Fruit fly (Drosophila melanogaster) whole organism, embryonic: Measurements from ENCODE around the gene Snx1.

Experiments used
- ATbp ChIP-seq: fragments of 200-800 bp; sonication (Bioruptor generic); optimal IDR thresholded peaks from 2 replicates; lab custom pipeline; 2017; ENCODE audit warnings: missing biosample characterization, mild to moderate bottlenecking, missing genetic modification characterization, missing genetic modification reagents
- Antp ChIP-seq: fragments of 200-800 bp; sonication (Bioruptor generic); optimal IDR thresholded peaks from 3 replicates; lab custom pipeline; 2016; ENCODE audit warnings: missing biosample characterization, missing genetic modification characterization
- BEAF-32 ChIP-seq: fragments of 200-800 bp; sonication (Bioruptor generic); optimal IDR thresholded peaks from 3 replicates; lab custom pipeline; 2017; ENCODE audit warnings: missing biosample characterization, missing genetic modification characterization, mild to moderate bottlenecking, moderate library complexity, missing genetic modification reagents
- CG10654 ChIP-seq: fragments of 200-800 bp; sonication (Bioruptor generic); optimal IDR thresholded peaks from 2 replicates; lab custom pipeline; 2016; ENCODE audit warnings: missing biosample characterization, missing genetic modification characterization
- CG11093 ChIP-seq: fragments of 200-800 bp; sonication (Bioruptor generic); IDR thresholded peaks from 3 replicates; pipeline ENCODE4 v1.3.6; 2022; ENCODE audit warnings: missing biosample characterization, missing genetic modification characterization
- CG12744 ChIP-seq: fragments of 200-800 bp; sonication (Bioruptor generic); optimal IDR thresholded peaks from 2 replicates; lab custom pipeline; 2016; ENCODE audit warnings: missing biosample characterization, missing genetic modification characterization
- CG13123 ChIP-seq: fragments of 200-800 bp; sonication (Bioruptor generic); optimal IDR thresholded peaks from 2 replicates; lab custom pipeline; 2016; ENCODE audit warnings: missing biosample characterization, missing genetic modification characterization
- CG13624 ChIP-seq: fragments of 200-800 bp; sonication (Bioruptor generic); optimal IDR thresholded peaks from 2 replicates; lab custom pipeline; 2016; ENCODE audit warnings: missing biosample characterization, missing genetic modification characterization
- CG13775 ChIP-seq: fragments of 200-800 bp; sonication (Bioruptor generic); optimal IDR thresholded peaks from 3 replicates; lab custom pipeline; 2017; ENCODE audit warnings: missing biosample characterization, mild to moderate bottlenecking, missing genetic modification characterization
- CG16863 ChIP-seq: fragments of 200-800 bp; sonication (Bioruptor generic); optimal IDR thresholded peaks from 3 replicates; lab custom pipeline; 2016; ENCODE audit warnings: missing biosample characterization, missing genetic modification characterization
- CG18262 ChIP-seq: fragments of 200-800 bp; optimal IDR thresholded peaks from 3 replicates; lab custom pipeline; 2019; ENCODE audit warnings: missing biosample characterization, mild to moderate bottlenecking, missing genetic modification characterization, moderate library complexity
- CG33557 ChIP-seq: fragments of 200-800 bp; sonication (Bioruptor generic); optimal IDR thresholded peaks from 2 replicates; lab custom pipeline; 2019; ENCODE audit warnings: missing biosample characterization, mild to moderate bottlenecking, missing genetic modification characterization, moderate library complexity
- CG3407 ChIP-seq: fragments of 200-800 bp; sonication (Bioruptor generic); optimal IDR thresholded peaks from 2 replicates; lab custom pipeline; 2018; ENCODE audit warnings: missing biosample characterization, mild to moderate bottlenecking, missing genetic modification characterization
- CG34224 ChIP-seq: fragments of 200-800 bp; sonication (Bioruptor generic); IDR thresholded peaks from 3 replicates; pipeline ENCODE4 v1.3.6; 2022; ENCODE audit warnings: missing biosample characterization, missing genetic modification characterization; ENCODE audit not compliant: partially characterized antibody
- CG3847 ChIP-seq: fragments of 200-800 bp; sonication (Bioruptor generic); IDR thresholded peaks from 2 replicates; pipeline ENCODE4 v1.3.6; 2022; ENCODE audit warnings: missing biosample characterization, missing genetic modification characterization
- CG4424 ChIP-seq: fragments of 200-800 bp; sonication (Bioruptor generic); optimal IDR thresholded peaks from 3 replicates; lab custom pipeline; 2016; ENCODE audit warnings: missing biosample characterization, missing genetic modification characterization
- CG4730 ChIP-seq: fragments of 200-800 bp; sonication (Bioruptor generic); IDR thresholded peaks from 2 replicates; pipeline ENCODE4 v1.3.6; 2022; ENCODE audit warnings: missing biosample characterization, missing genetic modification characterization
- CG6854 ChIP-seq: fragments of 200-800 bp; sonication (Bioruptor generic); optimal IDR thresholded peaks from 3 replicates; lab custom pipeline; 2017; ENCODE audit warnings: missing biosample characterization, mild to moderate bottlenecking, missing genetic modification characterization
- CG8944 ChIP-seq: fragments of 200-800 bp; sonication (Bioruptor generic); optimal IDR thresholded peaks from 3 replicates; lab custom pipeline; 2016; ENCODE audit warnings: missing biosample characterization, missing genetic modification characterization
- CG9609 ChIP-seq: fragments of 200-800 bp; sonication (Bioruptor generic); optimal IDR thresholded peaks from 3 replicates; lab custom pipeline; 2016; ENCODE audit warnings: missing biosample characterization, missing genetic modification characterization
- CG9932 ChIP-seq: fragments of 200-800 bp; sonication (Bioruptor generic); IDR thresholded peaks from 2 replicates; pipeline ENCODE4 v1.3.6; 2022; ENCODE audit warnings: missing biosample characterization, missing genetic modification characterization
- D19B ChIP-seq: fragments of 200-800 bp; sonication (Bioruptor generic); optimal IDR thresholded peaks from 2 replicates; lab custom pipeline; 2017; ENCODE audit warnings: missing biosample characterization, mild to moderate bottlenecking, missing genetic modification characterization
- Fer3 ChIP-seq: fragments of 200-800 bp; sonication (Bioruptor generic); optimal IDR thresholded peaks from 2 replicates; lab custom pipeline; 2018; ENCODE audit warnings: missing biosample characterization, mild to moderate bottlenecking, missing genetic modification characterization, moderate library complexity
- HmgD ChIP-seq: fragments of 200-800 bp; sonication (Bioruptor generic); optimal IDR thresholded peaks from 3 replicates; lab custom pipeline; 2016; ENCODE audit warnings: missing biosample characterization, missing genetic modification characterization
- Hr78 ChIP-seq, 2 experiments: fragments of 200-800 bp in 1 of 2; fragments of >200 bp in 1 of 2; sonication (Bioruptor generic) in 1 of 2; optimal IDR thresholded peaks; 2 replicates each; lab custom pipeline; 2017 to 2019; ENCODE audit warnings: missing biosample characterization in 2 of 2, missing genetic modification characterization in 2 of 2, mild to moderate bottlenecking in 1 of 2, moderate library complexity in 1 of 2
- Med ChIP-seq: fragments of 200-800 bp; sonication (Bioruptor generic); peaks from one replicate; lab custom pipeline; 2016; ENCODE audit warnings: missing biosample characterization, missing genetic modification characterization, mild to moderate bottlenecking, inconsistent platforms, moderate library complexity
- Mrtf ChIP-seq: fragments of 200-800 bp; sonication (Bioruptor generic); IDR thresholded peaks from 3 replicates; pipeline ENCODE4 v1.3.6; 2022; ENCODE audit warnings: missing biosample characterization, missing genetic modification characterization
- NC2α ChIP-seq: fragments of 200-800 bp; sonication (Bioruptor generic); optimal IDR thresholded peaks from 2 replicates; lab custom pipeline; 2016; ENCODE audit warnings: missing biosample characterization, missing genetic modification characterization
- Tbp ChIP-seq: fragments of >200 bp; optimal IDR thresholded peaks from 2 replicates; lab custom pipeline; 2018; ENCODE audit warnings: missing biosample characterization, missing genetic modification characterization
- aop ChIP-seq: fragments of 200-800 bp; sonication (Bioruptor generic); IDR thresholded peaks from 2 replicates; pipeline ENCODE4 v1.3.6; 2022; ENCODE audit warnings: missing biosample characterization, missing genetic modification characterization
- ase ChIP-seq: fragments of 200-800 bp; sonication (Bioruptor generic); IDR thresholded peaks from 3 replicates; pipeline ENCODE4 v1.3.6; 2022; ENCODE audit warnings: missing biosample characterization, missing genetic modification characterization
- ato ChIP-seq: fragments of 200-800 bp; sonication (Bioruptor generic); IDR thresholded peaks from 2 replicates; pipeline ENCODE4 v1.3.6; 2022; ENCODE audit warnings: missing biosample characterization, missing genetic modification characterization; ENCODE audit not compliant: partially characterized antibody
- bab2 ChIP-seq: fragments of 200-800 bp; sonication (Bioruptor generic); optimal IDR thresholded peaks from 2 replicates; lab custom pipeline; 2016; ENCODE audit warnings: missing biosample characterization, missing genetic modification characterization
- dm ChIP-seq: fragments of 200-800 bp; sonication (Bioruptor generic); optimal IDR thresholded peaks from 3 replicates; lab custom pipeline; 2016; ENCODE audit warnings: missing biosample characterization, missing genetic modification characterization
- dmrt11E ChIP-seq: fragments of 200-800 bp; sonication (Bioruptor generic); optimal IDR thresholded peaks from 3 replicates; lab custom pipeline; 2018; ENCODE audit warnings: missing biosample characterization, mild to moderate bottlenecking, missing genetic modification characterization, moderate library complexity
- fu2 ChIP-seq: fragments of 200-800 bp; sonication (Bioruptor generic); optimal IDR thresholded peaks from 2 replicates; lab custom pipeline; 2016; ENCODE audit warnings: missing biosample characterization, missing genetic modification characterization
- gsb ChIP-seq: fragments of 200-800 bp; sonication (Bioruptor generic); IDR thresholded peaks from 2 replicates; pipeline ENCODE4 v1.3.6; 2022; ENCODE audit warnings: missing biosample characterization, missing genetic modification characterization
- gt ChIP-seq: fragments of 200-800 bp; sonication (Bioruptor generic); IDR thresholded peaks from 2 replicates; pipeline ENCODE4 v1.3.6; 2022; ENCODE audit warnings: missing biosample characterization, missing genetic modification characterization
- lola ChIP-seq, 3 experiments: fragments of >200 bp in 2 of 3; fragments of 200-800 bp in 1 of 3; sonication (Bioruptor generic) in 1 of 3; optimal IDR thresholded peaks; 2 replicates each; lab custom pipeline; 2017 to 2019; ENCODE audit warnings: missing biosample characterization in 3 of 3, missing genetic modification characterization in 3 of 3, mild to moderate bottlenecking in 1 of 3, moderate library complexity in 1 of 3
- maf-S ChIP-seq: fragments of 200-800 bp; sonication (Bioruptor generic); optimal IDR thresholded peaks from 2 replicates; lab custom pipeline; 2016; ENCODE audit warnings: missing biosample characterization, missing genetic modification characterization
- mam ChIP-seq: fragments of 200-800 bp; sonication (Bioruptor generic); optimal IDR thresholded peaks from 3 replicates; lab custom pipeline; 2016; ENCODE audit warnings: missing biosample characterization, missing genetic modification characterization
- nau ChIP-seq: fragments of 200-800 bp; sonication (Bioruptor generic); optimal IDR thresholded peaks from 3 replicates; lab custom pipeline; 2017; ENCODE audit warnings: missing biosample characterization, mild to moderate bottlenecking, missing genetic modification characterization, missing genetic modification reagents
- nerfin-2 ChIP-seq: fragments of 200-800 bp; sonication (Bioruptor generic); IDR thresholded peaks from 2 replicates; pipeline ENCODE4 v1.3.6; 2022; ENCODE audit warnings: missing biosample characterization, missing genetic modification characterization; ENCODE audit not compliant: partially characterized antibody
- phol ChIP-seq: fragments of 200-800 bp; sonication (Bioruptor generic); optimal IDR thresholded peaks from 3 replicates; lab custom pipeline; 2018; ENCODE audit warnings: missing biosample characterization, mild to moderate bottlenecking, missing genetic modification characterization, moderate library complexity
- pum ChIP-seq: fragments of 200-800 bp; sonication (Bioruptor generic); optimal IDR thresholded peaks from 2 replicates; lab custom pipeline; 2016; ENCODE audit warnings: missing biosample characterization, missing genetic modification characterization
- rib ChIP-seq: fragments of 200-800 bp; sonication (Bioruptor generic); IDR thresholded peaks from 2 replicates; pipeline ENCODE4 v1.3.6; 2022; ENCODE audit warnings: missing biosample characterization, missing genetic modification characterization
- stc ChIP-seq: fragments of 200-800 bp; sonication (Bioruptor generic); IDR thresholded peaks from 2 replicates; pipeline ENCODE4 v1.3.6; 2022; ENCODE audit warnings: missing biosample characterization, missing genetic modification characterization
- tap ChIP-seq: fragments of 200-800 bp; optimal IDR thresholded peaks from 3 replicates; lab custom pipeline; 2019; ENCODE audit warnings: missing biosample characterization, mild to moderate bottlenecking, missing genetic modification characterization, moderate library complexity
- trem ChIP-seq: fragments of 200-800 bp; optimal IDR thresholded peaks from 3 replicates; lab custom pipeline; 2019; ENCODE audit warnings: missing biosample characterization, mild to moderate bottlenecking, missing genetic modification characterization, moderate library complexity
- wdn ChIP-seq: fragments of 200-800 bp; sonication (Bioruptor generic); IDR thresholded peaks from 2 replicates; pipeline ENCODE4 v1.3.6; 2022; ENCODE audit warnings: missing biosample characterization, missing genetic modification characterization
- zfh2 ChIP-seq: fragments of 200-800 bp; sonication (Bioruptor generic); optimal IDR thresholded peaks from 2 replicates; lab custom pipeline; 2016; ENCODE audit warnings: missing biosample characterization, missing genetic modification characterization

Snx1 gene

DNA sequence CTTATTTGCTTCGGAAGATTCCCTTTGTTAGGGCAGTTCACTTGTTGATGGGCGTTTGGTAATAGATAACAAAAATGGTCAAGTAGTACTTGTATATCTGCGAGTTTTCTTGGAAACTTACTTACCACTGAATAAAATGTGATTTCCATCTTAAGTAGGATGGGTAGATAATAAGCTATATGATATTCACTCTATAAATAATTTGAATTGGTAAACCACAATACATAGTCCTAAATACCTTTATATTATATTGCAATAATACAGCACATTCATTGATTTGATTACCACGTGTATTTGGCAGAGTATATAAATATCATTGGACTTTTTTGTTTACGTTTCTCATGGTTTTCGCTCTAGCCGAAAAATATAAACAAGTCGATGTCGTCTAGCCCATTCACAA lies 26.5 kb downstream of the Snx1 start (continued):
- TF ChIP-seq Hr78 (GFP tag; optimal IDR thresholded peaks at IDR 0.05; lab: Kevin White, UChicago) (no peak), ATbp (GFP tag; lab: Kevin White, UChicago) (peak; percentile 51), CG3847 (GFP tag; lab: Robert Waterston, UW) (peak; percentile 52), maf-S (GFP tag; lab: Kevin White, UChicago) (peak; percentile 27), aop (GFP tag; lab: Robert Waterston, UW) (no peak), NC2α (GFP tag; lab: Kevin White, UChicago) (no peak), bab2 (GFP tag; lab: Kevin White, UChicago) (peak; percentile 50), CG16863 (GFP tag; lab: Kevin White, UChicago) (peak; percentile 1), CG13123 (GFP tag; lab: Kevin White, UChicago) (no peak), CG9609 (peak; percentile 10), Tbp (GFP tag; lab: Kevin White, UChicago) (no peak), CG4730 (GFP tag; lab: Robert Waterston, UW) (peak; percentile 35; the same call in 1 of the 2 replicates), CG6854 (GFP tag; lab: Kevin White, UChicago) (peak; percentile 3), pum (peak; percentile 11), tap (tag; lab: Kevin White, UChicago) (peak; percentile 64), CG12744 (GFP tag; lab: Kevin White, UChicago) (peak; percentile 26), phol (tag; lab: Kevin White, UChicago) (peak; percentile 60), gt (GFP tag; lab: Robert Waterston, UW) (no peak), CG33557 (GFP tag; lab: Kevin White, UChicago) (no peak), D19B (GFP tag; lab: Kevin White, UChicago) (peak; percentile 51), ase (0 out of 3 replicates have a peak, but pooled peaks have one; percentile 32), HmgD (GFP tag; lab: Kevin White, UChicago) (no peak), Fer3 (tag; lab: Kevin White, UChicago) (peak; percentile 52), rib (GFP tag; lab: Robert Waterston, UW) (no peak), wdn (no peak), fu2 (no peak), zfh2 (GFP tag; lab: Kevin White, UChicago) (peak; percentile 56), nau (GFP tag; lab: Kevin White, UChicago) (peak; percentile 50), CG18262 (tag; lab: Kevin White, UChicago) (peak; percentile 66), gsb (GFP tag; lab: Robert Waterston, UW) (peak; percentile 45; the same call in 1 of the 2 replicates), CG34224 (GFP tag; lab: Robert Waterston, UW) (no peak), Med (GFP tag; lab: Kevin White, UChicago) (peak; percentile 77), mam (GFP tag; lab: Kevin White, UChicago) (peak; percentile 53), trem (no peak), CG11093 (GFP tag; lab: Robert Waterston, UW) (no peak), CG8944 (GFP tag; lab: Kevin White, UChicago) (no peak), CG4424 (GFP tag; lab: Kevin White, UChicago) (peak; percentile 71), Antp (GFP tag; lab: Kevin White, UChicago) (peak; percentile 22), CG3407 (GFP tag; lab: Kevin White, UChicago) (peak; percentile 6), BEAF-32 (GFP tag; lab: Kevin White, UChicago) (no peak), lola (GFP tag; optimal IDR thresholded peaks at IDR 0.05; lab: Kevin White, UChicago) (peak in 1 of 3 experiments; percentile 7), dmrt11E (peak; percentile 26), CG9932 (GFP tag; lab: Robert Waterston, UW) (peak; percentile 65), CG13624 (GFP tag; lab: Kevin White, UChicago) (peak; percentile 23), CG13775 (GFP tag; lab: Kevin White, UChicago) (peak; percentile 26), stc (GFP tag; lab: Robert Waterston, UW) (peak; percentile 34; the same call in 1 of the 2 replicates), dm (no peak), CG10654 (GFP tag; lab: Kevin White, UChicago) (peak; percentile 26), nerfin-2 (no peak), Mrtf (GFP tag; lab: Robert Waterston, UW) (no peak; the same call in 2 of the 3 replicates), ato (GFP tag; lab: Robert Waterston, UW) (no peak)
